Fruit fly (Drosophila melanogaster) whole organism, larva: ENCODE data around the gene CG11889.
A peak's percentile ranks its signal among the peaks of the same experiment; 100 is the strongest.

ENCODE experiments used
- noc ChIP-seq: fragments of 200-800 bp; sonication (Bioruptor generic); optimal IDR thresholded peaks from 3 replicates; lab custom pipeline; 2019; ENCODE audit warnings: missing biosample characterization, mild to moderate bottlenecking, missing genetic modification characterization, moderate library complexity

Gene CG11889

dm6 chr3R:25269909-25270308 is at the start of gene CG11889, which contains the start of gene CG11891:
CG11889 (plus strand) TSS chr3R:25270209.
CG11891 (plus strand) TSS chr3R:25270209.
- peak; percentile 9 for TF ChIP-seq noc (tag; lab: Kevin White, UChicago)

DNA sequence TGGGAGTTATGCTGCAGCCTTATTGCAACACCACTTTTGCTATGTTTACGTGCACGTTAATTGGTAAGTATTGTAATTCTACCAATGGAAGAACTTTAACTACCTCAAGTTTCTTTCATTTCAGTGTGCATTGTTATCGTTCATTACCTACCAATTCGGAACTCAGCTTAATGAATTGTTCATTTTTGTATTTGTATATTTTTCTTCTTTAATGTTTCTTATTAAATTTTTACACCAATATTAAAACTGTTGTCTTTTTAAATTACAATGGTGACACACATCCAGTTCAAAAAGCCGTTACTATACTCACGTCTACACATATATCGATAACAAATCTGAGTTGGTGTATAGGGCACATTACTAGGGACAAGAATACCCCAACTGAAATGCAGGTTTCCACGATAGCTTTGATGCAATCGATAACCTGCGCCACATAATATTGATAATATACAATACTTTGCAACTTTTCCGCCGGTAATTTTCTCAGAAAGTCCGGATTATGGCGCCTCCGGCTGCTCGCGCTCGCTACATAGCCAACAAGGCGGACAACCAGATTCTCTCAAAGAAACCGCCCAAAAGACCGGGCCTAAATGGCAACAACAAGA is 48.7 kb upstream of the CG11889 start, which contains the start of gene Alg9:
Gene Alg9, plus strand, starts transcription at position 387 of the 605 bp plus-strand sequence.
- TF ChIP-seq noc (tag; lab: Kevin White, UChicago) = no peak

DNA sequence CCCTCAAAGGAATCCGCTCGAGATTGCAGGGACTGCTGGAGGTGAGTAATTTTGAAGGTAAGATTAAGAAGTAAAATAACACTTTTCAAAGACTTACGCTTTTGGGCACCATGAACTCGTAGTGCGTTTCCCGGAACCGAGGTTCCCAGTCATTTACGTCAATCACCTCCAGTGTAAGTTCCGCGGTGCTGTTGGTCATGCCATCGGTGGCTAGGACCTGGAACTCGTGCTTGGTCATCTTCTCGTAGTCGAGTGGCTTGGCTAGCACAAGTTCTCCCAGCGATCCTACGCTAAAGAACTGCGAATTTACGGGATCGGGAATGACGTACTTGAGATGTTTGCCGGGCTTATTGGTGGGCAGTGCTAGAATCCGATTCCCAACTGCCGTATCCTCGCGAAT is 44.5 kb upstream of the CG11889 start:
- no peak for TF ChIP-seq noc (tag; lab: Kevin White, UChicago)

- TF ChIP-seq noc (tag; lab: Kevin White, UChicago) = no peak
Measured at dm6 chr3R:25232271-25232989, 37.6 kb upstream of the CG11889 start, which contains the start of gene Cad96Cb. Cad96Cb (minus strand) TSS chr3R:25232321.

dm6 chr3R:25235362-25235761 is 34.6 kb upstream of the CG11889 start, which contains the start of gene Sil1:
Sil1 (minus strand) TSS chr3R:25235529.
- no peak for TF ChIP-seq noc (tag; lab: Kevin White, UChicago)

DNA sequence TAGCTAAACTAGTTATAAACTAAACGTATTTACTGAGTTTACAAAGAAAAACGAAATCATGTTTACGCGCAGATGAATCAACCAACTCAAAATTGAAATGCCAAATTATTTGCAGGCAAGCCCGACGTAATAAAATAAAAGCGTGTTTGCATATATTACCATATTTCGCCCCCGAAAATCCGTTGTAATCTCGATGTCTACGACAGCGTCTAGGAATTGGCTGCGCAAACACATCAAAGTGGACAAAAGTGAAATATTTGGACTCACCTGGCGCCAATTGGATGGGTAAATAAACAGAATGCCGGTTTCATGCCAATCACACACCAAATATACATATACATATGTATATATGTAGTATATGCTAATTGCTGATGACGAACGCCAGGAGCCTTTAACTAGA is 33.9 kb upstream of the CG11889 start:
- TF ChIP-seq noc (tag; lab: Kevin White, UChicago) = no peak

- no peak for TF ChIP-seq noc (tag; lab: Kevin White, UChicago)
Measured at dm6 chr3R:25237314-25237713, 32.7 kb upstream of the CG11889 start, which contains the start of gene Jhbp7. Jhbp7 (plus strand) TSS chr3R:25237614.

DNA sequence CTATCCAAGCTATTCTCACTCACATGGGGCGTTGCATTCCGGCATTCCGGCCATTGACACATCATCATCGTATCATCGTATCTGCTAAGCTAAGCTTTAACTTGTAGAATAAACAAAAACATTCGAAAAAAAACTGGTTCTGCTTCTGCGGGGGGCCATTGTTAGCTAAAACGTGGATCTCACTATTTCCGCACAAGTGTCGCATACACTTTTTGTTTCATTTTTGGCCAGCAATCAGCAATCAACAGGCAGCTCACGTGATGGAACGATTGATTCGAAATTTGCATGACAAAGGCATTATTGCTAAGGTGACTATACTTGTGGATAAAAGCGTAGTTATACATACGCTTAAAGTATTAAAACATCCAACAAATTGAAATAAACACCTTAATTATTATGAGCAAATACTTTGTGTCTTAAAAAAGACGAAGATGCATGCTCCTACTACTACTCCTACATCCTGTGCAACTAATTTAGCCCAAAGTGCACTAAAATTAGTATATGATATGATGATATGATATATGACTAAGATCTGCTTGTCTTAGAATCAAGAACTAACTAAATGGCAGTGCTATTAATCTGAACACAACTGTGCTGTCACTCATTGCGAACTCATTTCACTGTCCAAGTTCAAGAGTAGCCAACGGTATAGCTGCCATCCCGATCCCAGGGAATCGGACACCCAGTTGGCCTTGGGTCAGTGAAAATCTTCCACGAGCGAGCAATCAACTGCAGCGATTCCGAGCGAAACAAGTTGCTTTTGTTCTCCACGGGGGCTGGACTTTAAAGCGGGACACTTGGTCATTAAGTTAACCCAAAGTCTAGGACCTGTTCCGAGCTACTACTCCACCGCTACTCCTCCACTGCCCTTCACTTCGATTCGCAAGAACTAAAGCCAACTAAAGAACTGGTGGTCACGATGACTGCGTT is 31.0 kb upstream of the CG11889 start:
- TF ChIP-seq noc (tag; lab: Kevin White, UChicago) = no peak

DNA sequence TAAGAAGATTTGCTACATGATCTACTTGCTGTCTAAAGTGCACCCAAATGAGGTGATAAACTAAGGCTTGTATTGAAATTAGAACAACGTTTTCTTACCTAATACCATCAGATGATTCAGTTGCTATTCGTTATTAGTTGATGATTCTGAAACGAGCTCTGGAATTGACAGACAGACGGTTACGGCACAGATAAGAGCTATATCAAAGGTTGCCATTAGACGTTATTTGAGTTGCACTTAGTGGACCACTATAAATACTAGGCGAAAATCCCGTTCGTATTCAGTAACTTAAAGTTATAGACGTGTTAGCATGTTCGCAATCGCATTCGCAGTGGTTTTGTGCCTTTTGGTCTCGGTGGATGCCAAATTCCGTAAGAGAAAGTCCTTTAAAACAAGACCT is 30.1 kb upstream of the CG11889 start, which contains the start of gene to:
Gene to, plus strand, starts transcription at position 301 of the 400 bp plus-strand sequence.
- TF ChIP-seq noc (tag; lab: Kevin White, UChicago) = no peak

DNA sequence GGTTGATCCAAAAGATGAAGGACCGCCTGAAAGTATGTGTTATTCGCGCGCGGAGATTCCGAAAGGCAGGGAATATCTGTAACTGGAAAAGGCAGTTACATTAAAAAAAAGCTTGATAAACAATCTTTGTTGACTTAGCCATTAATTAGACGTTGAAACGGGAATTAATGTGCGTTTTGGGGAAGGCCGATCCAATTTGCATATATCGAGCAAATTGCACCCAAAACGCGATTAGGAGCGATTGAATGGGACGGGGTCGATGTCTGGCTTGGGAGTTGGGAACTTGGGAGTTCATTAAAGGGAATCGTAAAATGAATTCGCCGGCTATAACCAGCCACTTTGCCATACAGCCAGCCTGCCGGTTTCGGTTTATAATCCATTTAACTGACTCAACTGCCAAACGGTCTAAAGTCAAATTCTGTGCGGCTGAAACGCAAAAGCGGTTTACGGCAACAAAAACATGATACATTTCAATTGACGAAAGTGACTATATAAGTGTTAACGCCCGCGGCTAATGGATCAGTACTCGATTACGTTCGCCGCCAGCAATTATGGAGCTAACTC is 28.4 kb upstream of the CG11889 start, which contains the start of gene CG11854:
Gene CG11854, plus strand, starts transcription at position 514 of the 564 bp plus-strand sequence.
- no peak for TF ChIP-seq noc (tag; lab: Kevin White, UChicago)

dm6 chr3R:25245052-25245813 is 24.8 kb upstream of the CG11889 start, which contains the start of gene bam:
bam (minus strand) TSS chr3R:25245109.
- no peak for TF ChIP-seq noc (tag; lab: Kevin White, UChicago)

dm6 chr3R:25247379-25247869 is 22.6 kb upstream of the CG11889 start, which contains the start of the genes RpS27 and Nup37:
RpS27 (minus strand) TSS chr3R:25247514.
Nup37 (plus strand) TSS chr3R:25247658.
- TF ChIP-seq noc (tag; lab: Kevin White, UChicago) = peak; percentile 86

DNA sequence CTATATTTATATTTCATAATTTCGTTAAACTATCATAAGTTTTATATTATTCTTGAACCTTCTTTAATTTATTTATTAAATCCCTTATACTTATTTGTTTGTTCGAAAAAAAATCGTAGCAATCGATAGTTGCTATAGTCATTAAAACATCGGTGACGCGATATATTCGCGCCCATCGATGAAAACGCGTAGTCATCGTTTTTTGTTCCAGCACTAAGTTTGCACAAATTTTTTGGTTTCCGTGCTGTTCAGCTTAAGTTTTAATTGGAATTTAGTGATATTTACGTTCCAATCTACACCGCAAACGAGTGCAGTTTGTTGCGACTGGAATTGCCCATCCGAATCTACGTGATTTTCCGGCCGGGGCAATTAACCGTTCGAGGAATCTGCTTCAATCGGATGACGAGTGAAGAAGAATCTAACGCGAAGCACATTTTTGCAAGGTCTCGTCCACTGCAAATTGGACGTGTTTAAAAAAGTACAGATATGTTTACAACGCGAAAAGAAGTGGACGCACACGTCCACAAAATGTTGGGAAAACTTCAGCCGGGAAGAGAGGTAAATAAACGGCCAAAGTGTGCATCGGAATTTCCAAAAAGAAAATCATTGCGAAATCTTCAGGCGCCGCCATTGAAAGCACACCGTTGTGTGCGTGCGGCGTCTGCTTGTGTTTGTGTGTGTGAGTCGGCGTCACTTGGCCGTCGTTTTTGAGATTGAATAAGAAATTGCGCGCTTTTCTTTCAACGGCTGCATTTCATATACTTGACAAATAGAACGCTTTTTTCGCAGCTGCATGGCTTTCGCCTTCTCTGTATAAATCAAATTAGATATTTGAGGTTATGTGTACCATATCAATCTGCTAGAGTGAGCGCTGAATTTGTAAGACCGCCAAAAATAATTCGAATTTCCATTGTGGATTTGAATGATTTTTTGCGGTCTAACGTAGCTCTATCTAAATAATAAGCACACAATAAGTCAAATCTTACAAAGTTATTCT is 20.6 kb upstream of the CG11889 start, which contains the start of gene Nup358:
Gene Nup358, plus strand, starts transcription at position 204 of the 997 bp plus-strand sequence.
- TF ChIP-seq noc (tag; lab: Kevin White, UChicago) = no peak
